Worm (Caenorhabditis elegans) whole organism, young adult: ENCODE measurements around the gene col-133.

Source experiments
- B0019.2 ChIP-seq: fragments of 200-800 bp; sonication (Bioruptor generic); conservative IDR thresholded peaks from 2 replicates; pipeline ENCODE4 v1.3.6; 2022; ENCODE audit warnings: missing genetic modification reagents, missing genetic modification characterization, missing compliant biosample characterization
- dox-1 ChIP-seq: fragments of 200-800 bp; sonication (Bioruptor generic); IDR thresholded peaks from 2 replicates; pipeline ENCODE4 v1.3.6; 2022; ENCODE audit warnings: missing genetic modification reagents, missing genetic modification characterization, missing compliant biosample characterization
- egl-18 ChIP-seq: fragments of 200-800 bp; sonication (Bioruptor generic); IDR thresholded peaks from 2 replicates; pipeline ENCODE4 v1.3.6; 2022; ENCODE audit warnings: missing genetic modification reagents, missing genetic modification characterization, missing compliant biosample characterization

DNA sequence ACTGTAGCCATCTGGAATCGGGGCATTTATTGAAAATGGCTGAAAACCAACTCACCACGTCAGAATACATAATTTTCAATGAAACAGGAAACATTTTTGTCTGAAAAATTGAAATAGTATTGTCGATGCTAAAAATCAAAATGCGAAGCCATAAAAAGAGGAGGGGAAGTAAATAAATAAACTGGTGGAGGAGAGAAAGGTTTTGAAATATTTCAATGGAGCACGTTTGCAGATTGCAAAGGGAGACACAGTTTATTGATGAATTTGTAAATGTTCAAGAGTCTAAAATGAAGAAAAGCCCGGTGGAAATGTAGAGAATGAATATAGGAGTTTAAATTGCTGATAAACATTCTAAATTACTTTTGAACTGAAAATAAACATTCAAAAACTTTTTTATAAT is 3.9 kb upstream of the col-133 start, which contains the start of gene F52B11.5:
- TF ChIP-seq egl-18 (GFP tag; lab: Robert Waterston, UW) = no peak
- no peak for TF ChIP-seq B0019.2 (GFP tag; lab: Robert Waterston, UW)
- no peak for TF ChIP-seq dox-1
